Fruit fly (Drosophila melanogaster) whole organism, embryonic: ENCODE measurements around the gene Fnta.
A peak's percentile ranks its signal among the peaks of the same experiment; 100 is the strongest.

Experiments
- CG10462 ChIP-seq: fragments of 200-800 bp; sonication (Bioruptor generic); optimal IDR thresholded peaks from 2 replicates; lab custom pipeline; 2016; ENCODE audit warnings: missing biosample characterization, missing genetic modification characterization
- CG10565 ChIP-seq: fragments of 200-800 bp; sonication (Bioruptor generic); optimal IDR thresholded peaks from 3 replicates; lab custom pipeline; 2016; ENCODE audit warnings: missing biosample characterization, mild to moderate bottlenecking, missing genetic modification characterization
- CG10979 ChIP-seq: fragments of 200-800 bp; sonication (Bioruptor generic); optimal IDR thresholded peaks from 2 replicates; lab custom pipeline; 2018; ENCODE audit warnings: missing biosample characterization, mild to moderate bottlenecking, missing genetic modification characterization, moderate library complexity
- CG11398 ChIP-seq: fragments of 200-800 bp; sonication (Bioruptor generic); optimal IDR thresholded peaks from 2 replicates; lab custom pipeline; 2016; ENCODE audit warnings: missing biosample characterization, missing genetic modification characterization
- CG1233 ChIP-seq: fragments of 200-800 bp; sonication (Bioruptor generic); optimal IDR thresholded peaks from 4 replicates; lab custom pipeline; 2018; ENCODE audit warnings: missing biosample characterization, mild to moderate bottlenecking, missing genetic modification characterization
- CG13624 ChIP-seq: fragments of 200-800 bp; sonication (Bioruptor generic); optimal IDR thresholded peaks from 2 replicates; lab custom pipeline; 2016; ENCODE audit warnings: missing biosample characterization, missing genetic modification characterization
- CG1602 ChIP-seq: fragments of 200-800 bp; sonication (Bioruptor generic); optimal IDR thresholded peaks from 3 replicates; lab custom pipeline; 2016; ENCODE audit warnings: missing biosample characterization, missing genetic modification characterization
- CG1603 ChIP-seq: fragments of 200-800 bp; sonication (Bioruptor generic); optimal IDR thresholded peaks from 2 replicates; lab custom pipeline; 2019; ENCODE audit warnings: missing biosample characterization, mild to moderate bottlenecking, missing genetic modification characterization, moderate library complexity
- CG16779 ChIP-seq: fragments of 200-800 bp; sonication (Bioruptor generic); IDR thresholded peaks from 2 replicates; pipeline ENCODE4 v1.3.6; 2022; ENCODE audit warnings: missing biosample characterization, missing genetic modification characterization
- CG16863 ChIP-seq: fragments of 200-800 bp; sonication (Bioruptor generic); optimal IDR thresholded peaks from 3 replicates; lab custom pipeline; 2016; ENCODE audit warnings: missing biosample characterization, missing genetic modification characterization
- CG17568 ChIP-seq: fragments of 200-800 bp; sonication (Bioruptor generic); optimal IDR thresholded peaks from 2 replicates; lab custom pipeline; 2018; ENCODE audit warnings: missing biosample characterization, mild to moderate bottlenecking, missing genetic modification characterization, moderate library complexity
- CG17612 ChIP-seq: fragments of 200-800 bp; sonication (Bioruptor generic); IDR thresholded peaks from 2 replicates; pipeline ENCODE4 v1.3.6; 2022; ENCODE audit warnings: missing biosample characterization, missing genetic modification characterization
- CG17912 ChIP-seq: fragments of 200-800 bp; sonication (Bioruptor generic); optimal IDR thresholded peaks from 2 replicates; lab custom pipeline; 2018; ENCODE audit warnings: missing biosample characterization, mild to moderate bottlenecking, missing genetic modification characterization
- CG2120 ChIP-seq: fragments of 200-800 bp; sonication (Bioruptor generic); optimal IDR thresholded peaks from 3 replicates; lab custom pipeline; 2016; ENCODE audit warnings: missing biosample characterization, missing genetic modification characterization
- CG2199 ChIP-seq: fragments of 200-800 bp; sonication (Bioruptor generic); IDR thresholded peaks from 3 replicates; pipeline ENCODE4 v1.3.6; 2022; ENCODE audit warnings: missing biosample characterization, missing genetic modification characterization
- CG32532 ChIP-seq: fragments of 200-800 bp; sonication (Bioruptor generic); IDR thresholded peaks from 2 replicates; pipeline ENCODE4 v1.3.6; 2022; ENCODE audit warnings: missing biosample characterization, missing genetic modification characterization
- CG33213 ChIP-seq: fragments of 200-800 bp; sonication (Bioruptor generic); optimal IDR thresholded peaks from 3 replicates; lab custom pipeline; 2016; ENCODE audit warnings: missing biosample characterization, missing genetic modification characterization
- CG7357 ChIP-seq: fragments of 200-800 bp; sonication (Bioruptor generic); IDR thresholded peaks from 3 replicates; pipeline ENCODE4 v1.3.6; 2022; ENCODE audit warnings: missing biosample characterization, missing genetic modification characterization
- CG7839 ChIP-seq: fragments of 200-800 bp; sonication (Bioruptor generic); optimal IDR thresholded peaks from 3 replicates; lab custom pipeline; 2018; ENCODE audit warnings: missing biosample characterization, mild to moderate bottlenecking, missing genetic modification characterization, moderate library complexity
- CG9437 ChIP-seq: fragments of 200-800 bp; sonication (Bioruptor generic); optimal IDR thresholded peaks from 2 replicates; lab custom pipeline; 2018; ENCODE audit warnings: missing biosample characterization, mild to moderate bottlenecking, missing genetic modification characterization
- CG9609 ChIP-seq: fragments of 200-800 bp; sonication (Bioruptor generic); optimal IDR thresholded peaks from 3 replicates; lab custom pipeline; 2016; ENCODE audit warnings: missing biosample characterization, missing genetic modification characterization
- CG9876 ChIP-seq: fragments of 200-800 bp; sonication (Bioruptor generic); optimal IDR thresholded peaks from 2 replicates; lab custom pipeline; 2016; ENCODE audit warnings: missing biosample characterization, missing genetic modification characterization
- CrebB ChIP-seq: fragments of 200-800 bp; sonication (Bioruptor generic); optimal IDR thresholded peaks from 3 replicates; lab custom pipeline; 2018; ENCODE audit warnings: missing biosample characterization, mild to moderate bottlenecking, missing genetic modification characterization
- D ChIP-seq, 2 experiments: fragments of 200-800 bp in 1 of 2; fragments of >200 bp in 1 of 2; sonication (Bioruptor generic) in 1 of 2; optimal IDR thresholded peaks; 2 replicates in 1 of 2; 3 replicates in 1 of 2; lab custom pipeline; 2017; ENCODE audit warnings: mild to moderate bottlenecking in 1 of 2, missing biosample characterization in 1 of 2, missing genetic modification characterization in 1 of 2, missing genetic modification reagents in 1 of 2
- E2f2 ChIP-seq: fragments of 200-800 bp; sonication (Bioruptor generic); IDR thresholded peaks from 2 replicates; pipeline ENCODE4 v1.3.6; 2022; ENCODE audit warnings: missing biosample characterization, missing genetic modification characterization
- Ets97D ChIP-seq: fragments of 200-800 bp; sonication (Bioruptor generic); optimal IDR thresholded peaks from 3 replicates; lab custom pipeline; 2016; ENCODE audit warnings: missing biosample characterization, missing genetic modification characterization
- Mad ChIP-seq: fragments of 200-800 bp; sonication (Bioruptor generic); optimal IDR thresholded peaks from 2 replicates; lab custom pipeline; 2016; ENCODE audit warnings: missing biosample characterization, missing genetic modification characterization
- NC2α ChIP-seq: fragments of 200-800 bp; sonication (Bioruptor generic); optimal IDR thresholded peaks from 2 replicates; lab custom pipeline; 2016; ENCODE audit warnings: missing biosample characterization, missing genetic modification characterization
- Neu2 ChIP-seq: fragments of 200-800 bp; sonication (Bioruptor generic); optimal IDR thresholded peaks from 3 replicates; lab custom pipeline; 2016; ENCODE audit warnings: missing biosample characterization, missing genetic modification characterization, borderline replicate concordance
- Oaz ChIP-seq: fragments of 200-800 bp; sonication (Bioruptor generic); IDR thresholded peaks from 2 replicates; pipeline ENCODE4 v1.3.6; 2022; ENCODE audit warnings: missing biosample characterization, missing genetic modification characterization
- Ravus ChIP-seq: fragments of 200-800 bp; sonication (Bioruptor generic); IDR thresholded peaks from 2 replicates; pipeline ENCODE4 v1.3.6; 2022; ENCODE audit warnings: missing biosample characterization, missing genetic modification characterization
- Xrp1 ChIP-seq: fragments of 200-800 bp; sonication (Bioruptor generic); IDR thresholded peaks from 2 replicates; pipeline ENCODE4 v1.3.6; 2022; ENCODE audit warnings: missing biosample characterization, missing genetic modification characterization
- amos ChIP-seq: fragments of 200-800 bp; sonication (Bioruptor generic); IDR thresholded peaks from 2 replicates; pipeline ENCODE4 v1.3.6; 2022; ENCODE audit warnings: missing biosample characterization, missing genetic modification characterization; ENCODE audit not compliant: partially characterized antibody
- bigmax ChIP-seq: fragments of 200-800 bp; sonication (Bioruptor generic); optimal IDR thresholded peaks from 2 replicates; lab custom pipeline; 2018; ENCODE audit warnings: missing biosample characterization, mild to moderate bottlenecking, missing genetic modification characterization
- caup ChIP-seq: fragments of 200-800 bp; sonication (Bioruptor generic); optimal IDR thresholded peaks from 3 replicates; lab custom pipeline; 2017; ENCODE audit warnings: missing biosample characterization, mild to moderate bottlenecking, missing genetic modification characterization, moderate library complexity; ENCODE audit not compliant: severe bottlenecking
- cg ChIP-seq: fragments of 200-800 bp; sonication (Bioruptor generic); optimal IDR thresholded peaks from 3 replicates; lab custom pipeline; 2019; ENCODE audit warnings: missing biosample characterization, mild to moderate bottlenecking, missing genetic modification characterization, moderate library complexity
- chinmo ChIP-seq: fragments of 200-800 bp; sonication (Bioruptor generic); IDR thresholded peaks from 4 replicates; pipeline ENCODE4 v1.3.6; 2022; ENCODE audit warnings: missing biosample characterization, missing genetic modification characterization; ENCODE audit not compliant: partially characterized antibody
- crol ChIP-seq: fragments of 200-800 bp; sonication (Bioruptor generic); IDR thresholded peaks from 2 replicates; pipeline ENCODE4 v1.3.6; 2022; ENCODE audit warnings: missing biosample characterization, missing genetic modification characterization
- gcm2 ChIP-seq: fragments of 200-800 bp; sonication (Bioruptor generic); optimal IDR thresholded peaks from 2 replicates; lab custom pipeline; 2016; ENCODE audit warnings: missing biosample characterization, missing genetic modification characterization
- gfzf ChIP-seq: fragments of 200-800 bp; sonication (Bioruptor generic); optimal IDR thresholded peaks from 2 replicates; lab custom pipeline; 2016; ENCODE audit warnings: missing biosample characterization, mild to moderate bottlenecking, missing genetic modification characterization, moderate library complexity
- gt ChIP-seq: fragments of 200-800 bp; sonication (Bioruptor generic); IDR thresholded peaks from 2 replicates; pipeline ENCODE4 v1.3.6; 2022; ENCODE audit warnings: missing biosample characterization, missing genetic modification characterization
- hb ChIP-seq: fragments of 200-800 bp; sonication (Bioruptor generic); IDR thresholded peaks from 3 replicates; pipeline ENCODE4 v1.3.6; 2022; ENCODE audit warnings: missing biosample characterization, missing genetic modification characterization; ENCODE audit not compliant: partially characterized antibody
- kay ChIP-seq: fragments of 200-800 bp; sonication (Bioruptor generic); optimal IDR thresholded peaks from 2 replicates; lab custom pipeline; 2016; ENCODE audit warnings: missing biosample characterization, missing genetic modification characterization
- mirr ChIP-seq: fragments of 200-800 bp; sonication (Bioruptor generic); optimal IDR thresholded peaks from 3 replicates; lab custom pipeline; 2018; ENCODE audit warnings: missing biosample characterization, mild to moderate bottlenecking, missing genetic modification characterization
- pros ChIP-seq: fragments of 200-800 bp; sonication (Bioruptor generic); optimal IDR thresholded peaks from 3 replicates; lab custom pipeline; 2019; ENCODE audit warnings: missing biosample characterization, mild to moderate bottlenecking, missing genetic modification characterization, moderate library complexity
- repo ChIP-seq: fragments of 200-800 bp; sonication (Bioruptor generic); optimal IDR thresholded peaks from 2 replicates; lab custom pipeline; 2016; ENCODE audit warnings: missing biosample characterization, missing genetic modification characterization
- schlank ChIP-seq: fragments of 200-800 bp; sonication (Bioruptor generic); optimal IDR thresholded peaks from 2 replicates; lab custom pipeline; 2018; ENCODE audit warnings: missing biosample characterization, mild to moderate bottlenecking, missing genetic modification characterization
- wek ChIP-seq: fragments of 200-800 bp; sonication (Bioruptor generic); optimal IDR thresholded peaks from 3 replicates; lab custom pipeline; 2018; ENCODE audit warnings: missing biosample characterization, mild to moderate bottlenecking, missing genetic modification characterization, moderate library complexity
- wor ChIP-seq: fragments of 200-800 bp; sonication (Bioruptor generic); IDR thresholded peaks from 2 replicates; pipeline ENCODE4 v1.3.6; 2022; ENCODE audit warnings: missing biosample characterization, missing genetic modification characterization
- z ChIP-seq: fragments of 200-800 bp; sonication (Bioruptor generic); IDR thresholded peaks from 3 replicates; pipeline ENCODE4 v1.3.6; 2022; ENCODE audit warnings: missing biosample characterization, missing genetic modification characterization
- zen2 ChIP-seq: fragments of 200-800 bp; sonication (Bioruptor generic); IDR thresholded peaks from 3 replicates; pipeline ENCODE4 v1.3.6; 2022; ENCODE audit warnings: missing biosample characterization, missing genetic modification characterization; ENCODE audit not compliant: partially characterized antibody

The Fnta gene

DNA sequence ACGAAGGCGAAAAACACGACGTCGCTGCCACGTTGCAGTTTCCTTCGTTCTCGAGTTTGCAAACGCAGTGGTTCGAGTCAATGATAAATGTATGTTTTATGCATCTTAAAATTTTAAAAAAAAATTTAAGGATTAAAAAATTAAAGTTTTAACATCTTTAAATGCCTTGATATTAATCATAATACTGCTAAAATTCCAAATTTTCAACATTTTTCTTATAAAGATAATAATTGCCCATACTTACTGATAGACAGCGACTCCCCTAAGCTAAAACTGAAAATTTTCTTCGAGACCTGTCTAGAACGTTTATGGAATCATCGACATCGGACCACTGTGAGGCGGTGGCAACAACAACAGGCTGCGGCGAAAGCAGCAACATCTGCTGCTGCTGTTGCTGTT lies 9.2 kb downstream of the Fnta start (continued):
- peak; percentile 77 for TF ChIP-seq Xrp1 (GFP tag; lab: Robert Waterston, UW)
- TF ChIP-seq wor (GFP tag; lab: Robert Waterston, UW): peak; percentile 40
- TF ChIP-seq CrebB (tag; lab: Kevin White, UChicago): no peak
- TF ChIP-seq Ravus (GFP tag; lab: Robert Waterston, UW): peak; percentile 34
- peak; percentile 61 for TF ChIP-seq CG10979
- TF ChIP-seq CG1233 (GFP tag; lab: Kevin White, UChicago): peak; percentile 56
- TF ChIP-seq CG2120 (GFP tag; lab: Kevin White, UChicago): peak; percentile 72
- TF ChIP-seq gcm2 (GFP tag; lab: Kevin White, UChicago): peak; percentile 13
- no peak for TF ChIP-seq hb (GFP tag; lab: Robert Waterston, UW)
- peak; percentile 34 for TF ChIP-seq CG9437 (GFP tag; lab: Kevin White, UChicago)
- TF ChIP-seq Ets97D (GFP tag; lab: Kevin White, UChicago): peak; percentile 19
- no peak for TF ChIP-seq CG1602 (GFP tag; lab: Kevin White, UChicago)
- no peak; the same call in 1 of the 2 replicates for TF ChIP-seq Oaz (GFP tag; lab: Robert Waterston, UW)
- no peak for TF ChIP-seq CG10462 (GFP tag; lab: Kevin White, UChicago)
- no peak for TF ChIP-seq CG9609
- TF ChIP-seq cg (GFP tag; lab: Kevin White, UChicago): no peak
- TF ChIP-seq gt (GFP tag; lab: Robert Waterston, UW): no peak
- no peak for TF ChIP-seq pros (GFP tag; lab: Kevin White, UChicago)
- no peak for TF ChIP-seq D (optimal IDR thresholded peaks at IDR 0.05; lab: Kevin White, UChicago)
- peak; percentile 60 for TF ChIP-seq D (GFP tag; optimal IDR thresholded peaks at IDR 0.05; lab: Kevin White, UChicago)
- no peak for TF ChIP-seq chinmo (GFP tag; lab: Robert Waterston, UW)
- no peak for TF ChIP-seq CG2199 (GFP tag; lab: Robert Waterston, UW)
- peak; percentile 84 for TF ChIP-seq CG7839 (tag; lab: Kevin White, UChicago)
- no peak for TF ChIP-seq repo (GFP tag; lab: Kevin White, UChicago)
- peak; percentile 80 for TF ChIP-seq caup (GFP tag; lab: Kevin White, UChicago)
- no peak for TF ChIP-seq CG16779 (GFP tag; lab: Robert Waterston, UW)
- TF ChIP-seq Mad (GFP tag; lab: Kevin White, UChicago): peak; percentile 33
- TF ChIP-seq NC2α: no peak
- TF ChIP-seq crol (GFP tag; lab: Robert Waterston, UW): no peak
- no peak for TF ChIP-seq CG13624 (GFP tag; lab: Kevin White, UChicago)
- no peak for TF ChIP-seq amos
- peak; percentile 36 for TF ChIP-seq CG17568
- TF ChIP-seq CG9876 (GFP tag; lab: Kevin White, UChicago): no peak
- TF ChIP-seq wek: no peak
- peak; percentile 42 for TF ChIP-seq E2f2
- TF ChIP-seq CG33213: peak; percentile 10
- TF ChIP-seq CG1603 (tag; lab: Kevin White, UChicago): no peak
- TF ChIP-seq CG10565 (GFP tag; lab: Kevin White, UChicago): no peak
- TF ChIP-seq Neu2 (GFP tag; lab: Kevin White, UChicago): no peak
- TF ChIP-seq CG7357 (GFP tag; lab: Robert Waterston, UW): peak; percentile 45
- no peak for TF ChIP-seq bigmax (GFP tag; lab: Kevin White, UChicago)
- TF ChIP-seq zen2 (GFP tag; lab: Robert Waterston, UW): no peak
- no peak for TF ChIP-seq CG16863 (GFP tag; lab: Kevin White, UChicago)
- TF ChIP-seq CG11398 (GFP tag; lab: Kevin White, UChicago): no peak
- peak; percentile 76 for TF ChIP-seq CG32532 (GFP tag; lab: Robert Waterston, UW)
- peak; percentile 34 for TF ChIP-seq kay (GFP tag; lab: Kevin White, UChicago)
- no peak for TF ChIP-seq mirr (GFP tag; lab: Kevin White, UChicago)
- TF ChIP-seq gfzf (GFP tag; lab: Kevin White, UChicago): no peak
- no peak for TF ChIP-seq CG17612 (GFP tag; lab: Robert Waterston, UW)
- peak; percentile 27 for TF ChIP-seq schlank (tag; lab: Kevin White, UChicago)
- TF ChIP-seq CG17912 (GFP tag; lab: Kevin White, UChicago): no peak
- no peak for TF ChIP-seq z (GFP tag; lab: Robert Waterston, UW)
